Worm (Caenorhabditis elegans): ENCODE results near the gene ztf-22.

ce11 chrII:13321235-13321634 is 35.6 kb upstream of the ztf-22 start:
- no peak for TF ChIP-seq ztf-11 (tag; optimal IDR thresholded peaks at IDR 0.05)
- TF ChIP-seq nhr-76 (tag; optimal IDR thresholded peaks at IDR 0.05), result no peak
- TF ChIP-seq nhr-237 (tag; optimal IDR thresholded peaks at IDR 0.05), result no peak

Measured in whole organism, mixed stage, embryonic.